Worm (Caenorhabditis elegans) whole organism, L4 larva: ENCODE measurements around the gene Y66C5A.2.

Source experiments
- D1046.2 ChIP-seq: fragments of 200-800 bp; sonication (Bioruptor generic); IDR thresholded peaks from 2 replicates; pipeline ENCODE4 v1.3.6; 2022; ENCODE audit warnings: missing genetic modification characterization, missing compliant biosample characterization
- F10B5.3 ChIP-seq: sonication (generic microtip); optimal IDR thresholded peaks from 2 replicates; lab custom pipeline; 2016; ENCODE audit warnings: mild to moderate bottlenecking, missing genetic modification characterization, missing compliant biosample characterization
- F44E2.7 ChIP-seq: fragments of 200-800 bp; sonication (Bioruptor generic); IDR thresholded peaks from 2 replicates; pipeline ENCODE4 v2.1.2; 2022; ENCODE audit warnings: missing genetic modification characterization, missing compliant biosample characterization
- F49E8.2 ChIP-seq: sonication (generic microtip); optimal IDR thresholded peaks from 2 replicates; lab custom pipeline; 2016; ENCODE audit warnings: missing compliant biosample characterization, mild to moderate bottlenecking, missing genetic modification characterization, borderline replicate concordance
- Y48G9A.11 ChIP-seq: fragments of 200-800 bp; sonication (Bioruptor generic); IDR thresholded peaks from 2 replicates; pipeline ENCODE4 v1.3.6; 2022; ENCODE audit warnings: missing genetic modification reagents, missing genetic modification characterization, missing compliant biosample characterization
- Y5F2A.4 ChIP-seq: fragments of 200-800 bp; sonication (Bioruptor generic); optimal IDR thresholded peaks from 2 replicates; lab custom pipeline; 2018; ENCODE audit warnings: mild to moderate bottlenecking, missing genetic modification characterization, missing compliant biosample characterization
- Y75B8A.6 ChIP-seq: fragments of 200-800 bp; sonication (Bioruptor generic); IDR thresholded peaks from 2 replicates; pipeline ENCODE4 v1.3.6; 2022; ENCODE audit warnings: missing genetic modification reagents, missing genetic modification characterization, missing compliant biosample characterization
- ZK337.2 ChIP-seq: fragments of 200-800 bp; sonication (Bioruptor generic); IDR thresholded peaks from 2 replicates; pipeline ENCODE4 v1.3.6; 2022; ENCODE audit warnings: missing genetic modification reagents, missing genetic modification characterization, missing compliant biosample characterization
- aha-1 ChIP-seq: fragments of 150-350 bp; peaks from one replicate; lab custom pipeline; 2014; ENCODE audit warnings: missing biosample characterization, missing genetic modification characterization
- attf-4 ChIP-seq: sonication (generic microtip); optimal IDR thresholded peaks from 3 replicates; lab custom pipeline; 2017; ENCODE audit warnings: missing biosample characterization, missing genetic modification characterization
- ceh-28 ChIP-seq: fragments of 150-350 bp; optimal IDR thresholded peaks from 2 replicates; lab custom pipeline; 2014; ENCODE audit warnings: missing biosample characterization, missing genetic modification reagents, missing genetic modification characterization
- ceh-32 ChIP-seq: sonication (generic microtip); optimal IDR thresholded peaks from 2 replicates; lab custom pipeline; 2016; ENCODE audit warnings: mild to moderate bottlenecking, missing genetic modification characterization, missing compliant biosample characterization; ENCODE audit not compliant: poor library complexity
- ceh-62 ChIP-seq: sonication (generic microtip); optimal IDR thresholded peaks from 2 replicates; lab custom pipeline; 2017; ENCODE audit warnings: missing biosample characterization, missing genetic modification characterization
- daf-12 ChIP-seq: fragments of 150-350 bp; optimal IDR thresholded peaks from 2 replicates; lab custom pipeline; 2014; ENCODE audit warnings: missing biosample characterization, missing genetic modification reagents, missing genetic modification characterization
- dmd-6 ChIP-seq: fragments of 200-800 bp; sonication (Bioruptor generic); IDR thresholded peaks from 2 replicates; pipeline ENCODE4 v1.3.6; 2022; ENCODE audit warnings: missing genetic modification reagents, missing genetic modification characterization, missing compliant biosample characterization
- dmd-9 ChIP-seq: fragments of 200-800 bp; sonication (Bioruptor generic); IDR thresholded peaks from 2 replicates; pipeline ENCODE4 v1.3.6; 2022; ENCODE audit warnings: missing genetic modification reagents, missing genetic modification characterization, missing compliant biosample characterization
- dpl-1 ChIP-seq: fragments of 150-350 bp; optimal IDR thresholded peaks from 2 replicates; lab custom pipeline; 2014; ENCODE audit warnings: missing biosample characterization, missing genetic modification reagents, missing genetic modification characterization
- duxl-1 ChIP-seq: sonication (generic microtip); optimal IDR thresholded peaks from 2 replicates; lab custom pipeline; 2016; ENCODE audit warnings: mild to moderate bottlenecking, missing genetic modification characterization, moderate library complexity, missing compliant biosample characterization; ENCODE audit not compliant: poor library complexity
- dve-1 ChIP-seq: sonication (generic microtip); optimal IDR thresholded peaks from 2 replicates; lab custom pipeline; 2017; ENCODE audit warnings: antibody characterized with exemption, mild to moderate bottlenecking, missing genetic modification characterization, missing compliant biosample characterization; ENCODE audit not compliant: insufficient read depth
- egl-43 ChIP-seq: fragments of 200-800 bp; sonication (Bioruptor generic); IDR thresholded peaks from 2 replicates; pipeline ENCODE4 v1.3.6; 2022; ENCODE audit warnings: missing genetic modification reagents, missing genetic modification characterization, missing compliant biosample characterization
- fos-1 ChIP-seq: fragments of 150-350 bp; optimal IDR thresholded peaks from 2 replicates; lab custom pipeline; 2014; ENCODE audit warnings: missing biosample characterization, missing genetic modification characterization
- gei-8 ChIP-seq: fragments of 200-800 bp; sonication (Bioruptor generic); optimal IDR thresholded peaks from 2 replicates; lab custom pipeline; 2018; ENCODE audit warnings: mild to moderate bottlenecking, missing genetic modification characterization, missing compliant biosample characterization
- hmg-1.1 ChIP-seq: fragments of 200-800 bp; sonication (Bioruptor generic); IDR thresholded peaks from 2 replicates; pipeline ENCODE4 v1.3.6; 2022; ENCODE audit warnings: missing genetic modification reagents, missing genetic modification characterization, missing compliant biosample characterization
- lin-29 ChIP-seq: fragments of 200-800 bp; sonication (Bioruptor generic); IDR thresholded peaks from 2 replicates; pipeline ENCODE4 v1.3.6; 2022; ENCODE audit warnings: missing genetic modification reagents, missing genetic modification characterization, missing compliant biosample characterization
- lin-38 ChIP-seq: fragments of 200-800 bp; sonication (Bioruptor generic); IDR thresholded peaks from 2 replicates; pipeline ENCODE4 v1.3.6; 2022; ENCODE audit warnings: missing genetic modification reagents, missing genetic modification characterization, missing compliant biosample characterization
- madf-5 ChIP-seq, 2 experiments: fragments of 200-800 bp; sonication (Bioruptor generic); IDR thresholded peaks; 2 replicates each; pipeline ENCODE4 v1.3.6; 2022; ENCODE audit warnings: missing compliant biosample characterization in 2 of 2, missing genetic modification characterization in 2 of 2
- madf-9 ChIP-seq: fragments of 200-800 bp; sonication (Bioruptor generic); conservative IDR thresholded peaks from 2 replicates; pipeline ENCODE4 v1.3.6; 2022; ENCODE audit warnings: missing genetic modification reagents, missing genetic modification characterization, missing compliant biosample characterization
- mdt-29 ChIP-seq: fragments of 200-800 bp; sonication (Bioruptor generic); IDR thresholded peaks from 2 replicates; pipeline ENCODE4 v1.3.6; 2022; ENCODE audit warnings: missing genetic modification reagents, missing genetic modification characterization, missing compliant biosample characterization
- mes-2 ChIP-seq: sonication (generic microtip); optimal IDR thresholded peaks from 2 replicates; lab custom pipeline; 2016; ENCODE audit warnings: missing genotype, mild to moderate bottlenecking, missing genetic modification characterization, missing compliant biosample characterization; ENCODE audit not compliant: poor library complexity, severe bottlenecking
- mxl-2 ChIP-seq: fragments of 200-800 bp; sonication (Bioruptor generic); conservative IDR thresholded peaks from 2 replicates; pipeline ENCODE4 v1.3.6; 2022; ENCODE audit warnings: missing genetic modification reagents, missing genetic modification characterization, missing compliant biosample characterization
- nhr-237 ChIP-seq: sonication (generic microtip); optimal IDR thresholded peaks from 2 replicates; lab custom pipeline; 2017; ENCODE audit warnings: missing biosample characterization, missing genetic modification characterization
- nhr-28 ChIP-seq: fragments of 150-350 bp; optimal IDR thresholded peaks from 2 replicates; lab custom pipeline; 2014; ENCODE audit warnings: missing biosample characterization, missing genetic modification characterization
- nhr-41 ChIP-seq: fragments of 200-800 bp; sonication (Bioruptor generic); IDR thresholded peaks from 2 replicates; pipeline ENCODE4 v1.3.6; 2022; ENCODE audit warnings: missing genetic modification reagents, missing genetic modification characterization, missing compliant biosample characterization
- nhr-42 ChIP-seq: fragments of 200-800 bp; sonication (Bioruptor generic); IDR thresholded peaks from 2 replicates; pipeline ENCODE4 v1.3.6; 2022; ENCODE audit warnings: missing genetic modification characterization, missing compliant biosample characterization
- nhr-48 ChIP-seq: sonication (generic microtip); optimal IDR thresholded peaks from 2 replicates; lab custom pipeline; 2016; ENCODE audit warnings: mild to moderate bottlenecking, missing genetic modification characterization, missing compliant biosample characterization
- nhr-77 ChIP-seq: fragments of 150-350 bp; optimal IDR thresholded peaks from 2 replicates; lab custom pipeline; 2014; ENCODE audit warnings: missing biosample characterization, missing genetic modification characterization
- pha-4 ChIP-seq, 2 experiments: fragments of 150-350 bp in 1 of 2; fragments of 200-800 bp in 1 of 2; sonication (Bioruptor generic) in 1 of 2; IDR thresholded peaks in 1 of 2; optimal IDR thresholded peaks in 1 of 2; 2 replicates each; pipeline versions ENCODE4 v1.3.6 to Lab custom; 2014 to 2022; ENCODE audit warnings: missing genetic modification characterization in 2 of 2, missing genetic modification reagents in 2 of 2, missing biosample characterization in 1 of 2, missing compliant biosample characterization in 1 of 2
- php-3 ChIP-seq: fragments of 200-800 bp; sonication (Bioruptor generic); IDR thresholded peaks from 2 replicates; pipeline ENCODE4 v1.3.6; 2022; ENCODE audit warnings: missing genetic modification reagents, missing genetic modification characterization, missing compliant biosample characterization
- pqm-1 ChIP-seq: sonication (generic microtip); optimal IDR thresholded peaks from 2 replicates; lab custom pipeline; 2017; ENCODE audit warnings: missing biosample characterization, missing genetic modification characterization
- rbr-2 ChIP-seq: sonication (generic microtip); optimal IDR thresholded peaks from 2 replicates; lab custom pipeline; 2016; ENCODE audit warnings: missing genotype, missing genetic modification characterization, missing compliant biosample characterization
- tra-1 ChIP-seq: fragments of 200-800 bp; sonication (Bioruptor generic); IDR thresholded peaks from 2 replicates; pipeline ENCODE4 v1.3.6; 2022; ENCODE audit warnings: missing genetic modification reagents, missing genetic modification characterization, missing compliant biosample characterization
- vab-7 ChIP-seq: fragments of 200-800 bp; sonication (Bioruptor generic); IDR thresholded peaks from 2 replicates; pipeline ENCODE4 v1.3.6; 2022; ENCODE audit warnings: missing genetic modification reagents, missing genetic modification characterization, missing compliant biosample characterization
- zag-1 ChIP-seq: fragments of 150-350 bp; optimal IDR thresholded peaks from 2 replicates; lab custom pipeline; 2014; ENCODE audit warnings: missing biosample characterization, missing genetic modification characterization
- zfp-2 ChIP-seq: sonication (generic microtip); optimal IDR thresholded peaks from 2 replicates; lab custom pipeline; 2016; ENCODE audit warnings: mild to moderate bottlenecking, missing genetic modification characterization, missing compliant biosample characterization
- zip-11 ChIP-seq: fragments of 200-800 bp; sonication (Bioruptor generic); IDR thresholded peaks from 2 replicates; pipeline ENCODE4 v1.3.6; 2022; ENCODE audit warnings: missing genetic modification characterization, missing compliant biosample characterization
- zip-2 ChIP-seq: fragments of 150-350 bp; optimal IDR thresholded peaks from 2 replicates; lab custom pipeline; 2014; ENCODE audit warnings: missing biosample characterization, missing genetic modification characterization
- ztf-11 ChIP-seq: fragments of 150-350 bp; optimal IDR thresholded peaks from 2 replicates; lab custom pipeline; 2014; ENCODE audit warnings: missing biosample characterization, missing genetic modification characterization
- ztf-7 ChIP-seq: fragments of 150-350 bp; optimal IDR thresholded peaks from 2 replicates; lab custom pipeline; 2014; ENCODE audit warnings: missing biosample characterization, missing genetic modification characterization

Y66C5A.2 gene

DNA sequence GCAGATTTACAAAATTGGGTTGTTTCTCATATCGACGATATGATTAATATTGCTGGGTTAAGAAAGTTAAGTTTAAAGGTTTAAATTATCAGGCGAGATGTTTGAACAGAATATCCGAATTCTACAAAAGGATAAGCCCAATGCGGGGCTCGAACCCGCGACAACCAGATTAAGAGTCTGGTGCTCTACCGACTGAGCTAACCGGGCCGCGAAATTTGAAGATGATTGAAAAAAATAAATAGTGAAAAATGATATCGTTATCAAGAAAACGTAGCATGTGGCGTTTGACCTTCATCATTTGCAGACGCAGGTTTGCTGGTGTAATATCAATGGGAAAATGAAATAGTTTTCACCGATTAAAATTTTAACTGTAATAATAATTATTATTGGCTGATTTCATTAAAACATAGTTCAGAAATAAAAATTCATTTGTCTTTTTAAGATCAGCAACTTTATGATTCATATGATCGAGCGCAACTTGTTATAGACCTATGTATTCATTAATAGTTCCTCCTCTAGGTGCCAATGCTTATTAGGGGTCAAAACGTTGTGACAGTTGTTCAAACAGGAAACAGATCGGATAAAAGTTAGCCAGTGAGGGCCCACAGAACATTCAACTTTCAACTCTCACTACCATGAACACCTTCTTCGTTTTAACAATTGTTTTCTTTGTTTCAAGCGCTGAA, 18.4 kb downstream of the Y66C5A.2 start, which contains the start of gene M163.11 (continued):
- TF ChIP-seq mdt-29 (GFP tag; lab: Robert Waterston, UW) (peak; percentile 70), ceh-28 (tag; lab: Kevin White, UChicago) (no peak), lin-38 (GFP tag; lab: Robert Waterston, UW) (no peak; the same call in 1 of the 2 replicates), ceh-62 (tag; lab: Kevin White, UChicago) (no peak), vab-7 (GFP tag; lab: Robert Waterston, UW) (peak; percentile 78), rbr-2 (no peak), pqm-1 (tag; lab: Kevin White, UChicago) (no peak), D1046.2 (peak; percentile 85; the same call in 1 of the 2 replicates), F44E2.7 (0 out of 2 replicates have a peak, but pooled peaks have one; percentile 62), dmd-6 (GFP tag; lab: Robert Waterston, UW) (peak; percentile 59), ztf-7 (peak; percentile 2), egl-43 (peak; percentile 92), nhr-42 (peak; percentile 74), duxl-1 (tag; lab: Kevin White, UChicago) (peak; percentile 64), madf-9 (GFP tag; lab: Robert Waterston, UW) (peak; percentile 77), nhr-48 (tag; lab: Kevin White, UChicago) (peak; percentile 1), nhr-28 (tag; lab: Kevin White, UChicago) (peak; percentile 24), lin-29 (GFP tag; lab: Robert Waterston, UW) (no peak), mxl-2 (GFP tag; lab: Robert Waterston, UW) (peak; percentile 72; the same call in 1 of the 2 replicates), dpl-1 (GFP tag; lab: Kevin White, UChicago) (no peak), dmd-9 (GFP tag; lab: Robert Waterston, UW) (no peak), ztf-11 (tag; lab: Kevin White, UChicago) (no peak), nhr-41 (peak; percentile 73; the same call in 1 of the 2 replicates), F10B5.3 (no peak), Y75B8A.6 (GFP tag; lab: Robert Waterston, UW) (no peak), php-3 (no peak), tra-1 (peak; percentile 74), madf-5 (GFP tag; IDR thresholded peaks at IDR 0.05; lab: Robert Waterston, UW) (peak; percentile 36 to 72; a peak in 2 of 4 replicates), nhr-237 (tag; lab: Kevin White, UChicago) (no peak)

- peak; percentile 95 for TF ChIP-seq aha-1 (tag; lab: Kevin White, UChicago)
- peak; percentile 76 for TF ChIP-seq hmg-1.1 (GFP tag; lab: Robert Waterston, UW)
- no peak for TF ChIP-seq Y5F2A.4
- TF ChIP-seq php-3 = no peak
- TF ChIP-seq mes-2 (tag; lab: Kevin White, UChicago) = peak; percentile 89
- no peak for TF ChIP-seq zfp-2 (tag; lab: Kevin White, UChicago)
- TF ChIP-seq ceh-32 = no peak
- peak; percentile 67 for TF ChIP-seq nhr-28 (tag; lab: Kevin White, UChicago)
- peak; percentile 61; the same call in 1 of the 2 replicates for TF ChIP-seq tra-1
- TF ChIP-seq zip-11 = no peak
- TF ChIP-seq daf-12 (tag; lab: Kevin White, UChicago) = no peak
- TF ChIP-seq ZK337.2 (GFP tag; lab: Robert Waterston, UW) = no peak
- peak; percentile 95 for TF ChIP-seq dve-1 (tag; lab: Kevin White, UChicago)
- no peak for TF ChIP-seq dmd-9 (GFP tag; lab: Robert Waterston, UW)
- TF ChIP-seq zip-2 = no peak
- no peak for TF ChIP-seq Y48G9A.11
- peak; percentile 78 for TF ChIP-seq pha-4 (GFP tag; IDR thresholded peaks at IDR 0.05; lab: Robert Waterston, UW)
- TF ChIP-seq pha-4 (tag; optimal IDR thresholded peaks at IDR 0.05; lab: Kevin White, UChicago) = no peak
- peak; percentile 30 for TF ChIP-seq nhr-77 (tag; lab: Kevin White, UChicago)
- no peak for TF ChIP-seq zag-1
- TF ChIP-seq F49E8.2 (tag; lab: Kevin White, UChicago) = no peak
- peak; percentile 45 for TF ChIP-seq ztf-7
- TF ChIP-seq fos-1 (tag; lab: Kevin White, UChicago) = no peak
- TF ChIP-seq mxl-2 (GFP tag; lab: Robert Waterston, UW) = no peak
- no peak for TF ChIP-seq attf-4 (tag; lab: Kevin White, UChicago)
- no peak for TF ChIP-seq nhr-41
- TF ChIP-seq gei-8 (GFP tag; lab: Kevin White, UChicago) = no peak
Measured at ce11 chrX:14480248-14480647, 19.7 kb downstream of the Y66C5A.2 start, which contains the start of gene gfi-3. gfi-3 (plus strand) TSS chrX:14480572.
